Worm (Caenorhabditis elegans) whole organism, L4 larva: ENCODE results near the gene F12F6.7.

Experiments
- D1046.2 ChIP-seq: fragments of 200-800 bp; sonication (Bioruptor generic); IDR thresholded peaks from 2 replicates; pipeline ENCODE4 v1.3.6; 2022; ENCODE audit warnings: missing genetic modification characterization, missing compliant biosample characterization
- F49E8.2 ChIP-seq: sonication (generic microtip); optimal IDR thresholded peaks from 2 replicates; lab custom pipeline; 2016; ENCODE audit warnings: missing compliant biosample characterization, mild to moderate bottlenecking, missing genetic modification characterization, borderline replicate concordance
- T26A8.4 ChIP-seq: fragments of 200-800 bp; sonication (Bioruptor generic); IDR thresholded peaks from 2 replicates; pipeline ENCODE4 v1.3.6; 2022; ENCODE audit warnings: missing genetic modification characterization, missing compliant biosample characterization
- Y48G9A.11 ChIP-seq: fragments of 200-800 bp; sonication (Bioruptor generic); IDR thresholded peaks from 2 replicates; pipeline ENCODE4 v1.3.6; 2022; ENCODE audit warnings: missing genetic modification reagents, missing genetic modification characterization, missing compliant biosample characterization
- ZK546.5 ChIP-seq, 2 experiments: sonication (generic microtip); optimal IDR thresholded peaks; 2 replicates each; lab custom pipeline; 2017; ENCODE audit warnings: missing biosample characterization in 2 of 2, missing genetic modification characterization in 2 of 2
- ama-1 ChIP-seq: fragments of 150-350 bp; optimal IDR thresholded peaks from 2 replicates; lab custom pipeline; 2014; ENCODE audit warnings: inconsistent platforms, mixed read lengths
- arid-1 ChIP-seq: fragments of 200-800 bp; sonication (Bioruptor generic); conservative IDR thresholded peaks from 2 replicates; pipeline ENCODE4 v1.3.6; 2022; ENCODE audit warnings: missing genetic modification reagents, missing genetic modification characterization, missing compliant biosample characterization
- ceh-20 ChIP-seq: fragments of 200-800 bp; sonication (Bioruptor generic); IDR thresholded peaks from 2 replicates; pipeline ENCODE4 v1.3.6; 2022; ENCODE audit warnings: missing genetic modification reagents, missing genetic modification characterization, missing compliant biosample characterization
- cey-2 ChIP-seq: sonication (generic microtip); optimal IDR thresholded peaks from 3 replicates; lab custom pipeline; 2017; ENCODE audit warnings: missing genetic modification characterization, mild to moderate bottlenecking, missing compliant biosample characterization, antibody characterized with exemption, borderline replicate concordance; ENCODE audit not compliant: insufficient read depth
- ctbp-1 ChIP-seq: fragments of 200-800 bp; sonication (Bioruptor generic); IDR thresholded peaks from 2 replicates; pipeline ENCODE4 v1.3.6; 2022; ENCODE audit warnings: missing genetic modification reagents, missing genetic modification characterization, missing compliant biosample characterization
- daf-12 ChIP-seq: fragments of 150-350 bp; optimal IDR thresholded peaks from 2 replicates; lab custom pipeline; 2014; ENCODE audit warnings: missing biosample characterization, missing genetic modification reagents, missing genetic modification characterization
- daf-16 ChIP-seq, 3 experiments: sonication (generic microtip); optimal IDR thresholded peaks; 2 replicates each; lab custom pipeline; 2016 to 2017; ENCODE audit warnings: missing genetic modification characterization in 3 of 3, missing genetic modification reagents in 3 of 3, mild to moderate bottlenecking in 2 of 3, missing compliant biosample characterization in 2 of 3, missing biosample characterization in 1 of 3, moderate library complexity in 1 of 3
- daf-19 ChIP-seq: fragments of 200-800 bp; sonication (Bioruptor generic); conservative IDR thresholded peaks from 2 replicates; pipeline ENCODE4 v1.3.6; 2022; ENCODE audit warnings: missing genetic modification characterization, missing compliant biosample characterization
- dmd-6 ChIP-seq: fragments of 200-800 bp; sonication (Bioruptor generic); IDR thresholded peaks from 2 replicates; pipeline ENCODE4 v1.3.6; 2022; ENCODE audit warnings: missing genetic modification reagents, missing genetic modification characterization, missing compliant biosample characterization
- dmd-9 ChIP-seq: fragments of 200-800 bp; sonication (Bioruptor generic); IDR thresholded peaks from 2 replicates; pipeline ENCODE4 v1.3.6; 2022; ENCODE audit warnings: missing genetic modification reagents, missing genetic modification characterization, missing compliant biosample characterization
- duxl-1 ChIP-seq: sonication (generic microtip); optimal IDR thresholded peaks from 2 replicates; lab custom pipeline; 2016; ENCODE audit warnings: mild to moderate bottlenecking, missing genetic modification characterization, moderate library complexity, missing compliant biosample characterization; ENCODE audit not compliant: poor library complexity
- egl-27 ChIP-seq: sonication (generic microtip); optimal IDR thresholded peaks from 3 replicates; lab custom pipeline; 2017; ENCODE audit warnings: missing biosample characterization, missing genetic modification reagents, missing genetic modification characterization
- hif-1 ChIP-seq, 2 experiments: sonication (generic microtip); optimal IDR thresholded peaks; 2 replicates each; lab custom pipeline; 2016 to 2017; ENCODE audit warnings: missing compliant biosample characterization in 2 of 2, missing genetic modification characterization in 2 of 2, missing genetic modification reagents in 2 of 2, missing genotype in 2 of 2, mild to moderate bottlenecking in 1 of 2
- hlh-11 ChIP-seq: fragments of 200-800 bp; sonication (Bioruptor generic); optimal IDR thresholded peaks from 2 replicates; lab custom pipeline; 2018; ENCODE audit warnings: mild to moderate bottlenecking, missing genetic modification characterization, missing compliant biosample characterization
- hmg-1.1 ChIP-seq: fragments of 200-800 bp; sonication (Bioruptor generic); IDR thresholded peaks from 2 replicates; pipeline ENCODE4 v1.3.6; 2022; ENCODE audit warnings: missing genetic modification reagents, missing genetic modification characterization, missing compliant biosample characterization
- lin-15B ChIP-seq: fragments of 150-350 bp; sonication (generic microtip); optimal IDR thresholded peaks from 3 replicates; lab custom pipeline; 2014; ENCODE audit warnings: missing biosample characterization, missing genetic modification characterization
- lin-29 ChIP-seq: fragments of 200-800 bp; sonication (Bioruptor generic); IDR thresholded peaks from 2 replicates; pipeline ENCODE4 v1.3.6; 2022; ENCODE audit warnings: missing genetic modification reagents, missing genetic modification characterization, missing compliant biosample characterization
- lin-38 ChIP-seq: fragments of 200-800 bp; sonication (Bioruptor generic); IDR thresholded peaks from 2 replicates; pipeline ENCODE4 v1.3.6; 2022; ENCODE audit warnings: missing genetic modification reagents, missing genetic modification characterization, missing compliant biosample characterization
- mdl-1 ChIP-seq, 2 experiments: fragments of 150-350 bp in 1 of 2; sonication (generic microtip) in 1 of 2; optimal IDR thresholded peaks; 2 replicates each; lab custom pipeline; 2014 to 2017; ENCODE audit warnings: missing biosample characterization in 2 of 2, missing genetic modification characterization in 2 of 2
- mep-1 ChIP-seq: fragments of 150-350 bp; sonication (generic microtip); optimal IDR thresholded peaks from 3 replicates; lab custom pipeline; 2014; ENCODE audit warnings: missing biosample characterization, missing genetic modification characterization
- mxl-2 ChIP-seq: fragments of 200-800 bp; sonication (Bioruptor generic); conservative IDR thresholded peaks from 2 replicates; pipeline ENCODE4 v1.3.6; 2022; ENCODE audit warnings: missing genetic modification reagents, missing genetic modification characterization, missing compliant biosample characterization
- nhr-10 ChIP-seq: fragments of 150-350 bp; optimal IDR thresholded peaks from 2 replicates; lab custom pipeline; 2014; ENCODE audit warnings: missing biosample characterization, missing genetic modification characterization
- nhr-111 ChIP-seq: fragments of 200-800 bp; sonication (Bioruptor generic); optimal IDR thresholded peaks from 2 replicates; lab custom pipeline; 2018; ENCODE audit warnings: mild to moderate bottlenecking, missing genetic modification characterization, missing compliant biosample characterization
- nhr-25 ChIP-seq: sonication (generic microtip); optimal IDR thresholded peaks from 2 replicates; lab custom pipeline; 2017; ENCODE audit warnings: missing genetic modification characterization, mild to moderate bottlenecking, missing compliant biosample characterization, antibody characterized with exemption, moderate library complexity, borderline replicate concordance; ENCODE audit not compliant: insufficient read depth
- nhr-28 ChIP-seq: fragments of 150-350 bp; optimal IDR thresholded peaks from 2 replicates; lab custom pipeline; 2014; ENCODE audit warnings: missing biosample characterization, missing genetic modification characterization
- nhr-41 ChIP-seq: fragments of 200-800 bp; sonication (Bioruptor generic); IDR thresholded peaks from 2 replicates; pipeline ENCODE4 v1.3.6; 2022; ENCODE audit warnings: missing genetic modification reagents, missing genetic modification characterization, missing compliant biosample characterization
- nhr-48 ChIP-seq: sonication (generic microtip); optimal IDR thresholded peaks from 2 replicates; lab custom pipeline; 2016; ENCODE audit warnings: mild to moderate bottlenecking, missing genetic modification characterization, missing compliant biosample characterization
- nhr-6 ChIP-seq: fragments of 150-350 bp; optimal IDR thresholded peaks from 2 replicates; lab custom pipeline; 2014; ENCODE audit warnings: missing biosample characterization, missing genetic modification characterization
- nhr-76 ChIP-seq: fragments of 150-350 bp; optimal IDR thresholded peaks from 2 replicates; lab custom pipeline; 2014; ENCODE audit warnings: missing biosample characterization, missing genetic modification characterization
- pqm-1 ChIP-seq: sonication (generic microtip); optimal IDR thresholded peaks from 2 replicates; lab custom pipeline; 2017; ENCODE audit warnings: missing biosample characterization, missing genetic modification characterization
- saeg-2 ChIP-seq: fragments of 200-800 bp; sonication (Bioruptor generic); IDR thresholded peaks from 2 replicates; pipeline ENCODE4 v1.3.6; 2022; ENCODE audit warnings: missing genetic modification reagents, missing genetic modification characterization, missing compliant biosample characterization
- set-16 ChIP-seq: fragments of 200-800 bp; sonication (Bioruptor generic); IDR thresholded peaks from 2 replicates; pipeline ENCODE4 v1.3.6; 2022; ENCODE audit warnings: missing genetic modification reagents, missing genetic modification characterization, missing compliant biosample characterization
- snpc-4 ChIP-seq: fragments of 150-350 bp; optimal IDR thresholded peaks from 2 replicates; lab custom pipeline; 2014; ENCODE audit warnings: missing biosample characterization, missing genetic modification characterization
- spr-3 ChIP-seq: fragments of 200-800 bp; sonication (Bioruptor generic); optimal IDR thresholded peaks from 2 replicates; lab custom pipeline; 2018; ENCODE audit warnings: mild to moderate bottlenecking, missing genetic modification characterization, missing compliant biosample characterization
- unc-130 ChIP-seq: sonication (generic microtip); optimal IDR thresholded peaks from 2 replicates; lab custom pipeline; 2016; ENCODE audit warnings: missing genetic modification reagents, missing genetic modification characterization, missing compliant biosample characterization
- unc-39 ChIP-seq: sonication (generic microtip); optimal IDR thresholded peaks from 2 replicates; lab custom pipeline; 2017; ENCODE audit warnings: missing biosample characterization, missing genetic modification characterization
- unc-62 ChIP-seq, 3 experiments: fragments of 150-350 bp in 1 of 3; sonication (generic microtip); optimal IDR thresholded peaks in 2 of 3; peaks in 1 of 3; 1 replicate in 1 of 3; 2 replicates in 2 of 3; lab custom pipeline; 2014 to 2017; ENCODE audit warnings: missing biosample characterization in 3 of 3, missing genetic modification characterization in 3 of 3, missing genetic modification reagents in 3 of 3, missing genotype in 1 of 3
- zag-1 ChIP-seq: fragments of 150-350 bp; optimal IDR thresholded peaks from 2 replicates; lab custom pipeline; 2014; ENCODE audit warnings: missing biosample characterization, missing genetic modification characterization
- zfp-3 ChIP-seq: fragments of 200-800 bp; sonication (Bioruptor generic); conservative IDR thresholded peaks from 2 replicates; pipeline ENCODE4 v1.3.6; 2022; ENCODE audit warnings: missing genetic modification reagents, missing genetic modification characterization, missing compliant biosample characterization
- zip-11 ChIP-seq: fragments of 200-800 bp; sonication (Bioruptor generic); IDR thresholded peaks from 2 replicates; pipeline ENCODE4 v1.3.6; 2022; ENCODE audit warnings: missing genetic modification characterization, missing compliant biosample characterization

F12F6.7 gene

ce11 chrIV:11593415-11594190 lies 32.0 kb upstream of the F12F6.7 start, which contains the start of gene F40F11.3 (continued):
- TF ChIP-seq hif-1 (tag; optimal IDR thresholded peaks at IDR 0.05; lab: Kevin White, UChicago) (peak; percentile 15 to 75), saeg-2 (GFP tag; lab: Robert Waterston, UW) (no peak), dmd-6 (GFP tag; lab: Robert Waterston, UW) (peak; percentile 76), duxl-1 (tag; lab: Kevin White, UChicago) (peak; percentile 77), ZK546.5 (tag; optimal IDR thresholded peaks at IDR 0.05; lab: Kevin White, UChicago) (peak in 1 of 2 experiments; percentile 17), T26A8.4 (peak; percentile 74), unc-39 (no peak), pqm-1 (tag; lab: Kevin White, UChicago) (peak; percentile 8), nhr-41 (GFP tag; lab: Robert Waterston, UW) (peak; percentile 63; the same call in 1 of the 2 replicates), egl-27 (tag; lab: Kevin White, UChicago) (no peak), daf-19 (GFP tag; lab: Robert Waterston, UW) (peak; percentile 62), ama-1 (lab: Kevin White, UChicago) (no peak), ceh-20 (GFP tag; lab: Robert Waterston, UW) (peak; percentile 38; the same call in 1 of the 2 replicates), spr-3 (no peak), lin-38 (GFP tag; lab: Robert Waterston, UW) (peak; percentile 67), mdl-1 (tag; optimal IDR thresholded peaks at IDR 0.05; lab: Kevin White, UChicago) (peak; percentile 36 to 85), lin-15B (tag; lab: Kevin White, UChicago) (no peak), F49E8.2 (tag; lab: Kevin White, UChicago) (no peak), zfp-3 (GFP tag; lab: Robert Waterston, UW) (peak; percentile 58; the same call in 1 of the 2 replicates), cey-2 (tag; lab: Kevin White, UChicago) (no peak), Y48G9A.11 (GFP tag; lab: Robert Waterston, UW) (no peak), snpc-4 (tag; lab: Kevin White, UChicago) (no peak), arid-1 (GFP tag; lab: Robert Waterston, UW) (peak; percentile 73), nhr-76 (tag; lab: Kevin White, UChicago) (no peak), nhr-28 (peak; percentile 85)

- TF ChIP-seq F49E8.2 (tag; lab: Kevin White, UChicago) (no peak), zip-11 (no peak), unc-62 (GFP tag; optimal IDR thresholded peaks at IDR 0.05 in 1 of 2; lab: Kevin White, UChicago) (no peak), unc-62 (tag; optimal IDR thresholded peaks at IDR 0.05; lab: Kevin White, UChicago) (no peak), T26A8.4 (no peak), ama-1 (lab: Kevin White, UChicago) (no peak), dmd-9 (no peak), set-16 (GFP tag; lab: Robert Waterston, UW) (no peak), D1046.2 (GFP tag; lab: Robert Waterston, UW) (no peak), daf-12 (tag; lab: Kevin White, UChicago) (no peak), mep-1 (tag; lab: Kevin White, UChicago) (no peak), unc-130 (GFP tag; lab: Kevin White, UChicago) (peak; percentile 52), arid-1 (GFP tag; lab: Robert Waterston, UW) (no peak), zag-1 (tag; lab: Kevin White, UChicago) (no peak), nhr-10 (tag; lab: Kevin White, UChicago) (no peak), ctbp-1 (GFP tag; lab: Robert Waterston, UW) (no peak), nhr-25 (no peak), nhr-48 (no peak), daf-16 (GFP tag; optimal IDR thresholded peaks at IDR 0.05; lab: Kevin White, UChicago) (no peak), daf-16 (tag; optimal IDR thresholded peaks at IDR 0.05; lab: Kevin White, UChicago) (peak; percentile 19), cey-2 (tag; lab: Kevin White, UChicago) (no peak), spr-3 (no peak), hmg-1.1 (GFP tag; lab: Robert Waterston, UW) (no peak), nhr-111 (no peak), saeg-2 (GFP tag; lab: Robert Waterston, UW) (no peak), hlh-11 (tag; lab: Kevin White, UChicago) (no peak), mdl-1 (tag; optimal IDR thresholded peaks at IDR 0.05; lab: Kevin White, UChicago) (no peak), lin-29 (GFP tag; lab: Robert Waterston, UW) (no peak), zfp-3 (GFP tag; lab: Robert Waterston, UW) (no peak), mxl-2 (GFP tag; lab: Robert Waterston, UW) (no peak), nhr-6 (peak; percentile 44)
These were observed 31.2 kb upstream of the F12F6.7 start for ce11 chrIV:11592820-11593219.
